Fruit fly (Drosophila melanogaster): Measurements from ENCODE around the gene Hers.
"Not testable (repeated sequence)": the region's sequence is repeated elsewhere in the genome, so short reads cannot be mapped to it uniquely, and the experiment has no call there.

The Hers gene

DNA sequence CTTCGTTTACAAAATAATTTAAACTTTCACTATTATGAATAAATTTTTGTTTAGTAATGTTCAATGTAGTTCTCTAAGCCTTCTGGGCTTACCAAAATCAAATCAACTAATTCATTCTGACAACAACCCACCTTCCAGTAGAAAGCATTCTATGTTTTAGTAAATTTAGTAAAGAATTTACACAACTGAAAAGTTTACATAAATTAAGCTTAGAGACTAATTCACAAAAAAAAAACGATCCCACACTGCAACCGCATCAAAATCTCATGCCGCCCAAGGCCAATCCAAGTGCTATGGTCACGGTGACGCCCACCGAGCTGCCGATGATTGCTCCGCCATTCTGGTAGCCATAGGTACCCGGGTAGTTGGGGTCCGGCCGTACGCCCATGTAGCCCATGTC is 78.1 kb downstream of the Hers start, which contains the start of gene CG45492:
Gene CG45492, minus strand, starts transcription at position 101 of the 400 bp plus-strand sequence.
- not testable (repeated sequence) for TF ChIP-seq fru (GFP tag; optimal IDR thresholded peaks at IDR 0.05); ey (GFP tag; optimal IDR thresholded peaks at IDR 0.05); Vsx2 (GFP tag; optimal IDR thresholded peaks at IDR 0.05; ENCODE audit: partially characterized antibody)

DNA sequence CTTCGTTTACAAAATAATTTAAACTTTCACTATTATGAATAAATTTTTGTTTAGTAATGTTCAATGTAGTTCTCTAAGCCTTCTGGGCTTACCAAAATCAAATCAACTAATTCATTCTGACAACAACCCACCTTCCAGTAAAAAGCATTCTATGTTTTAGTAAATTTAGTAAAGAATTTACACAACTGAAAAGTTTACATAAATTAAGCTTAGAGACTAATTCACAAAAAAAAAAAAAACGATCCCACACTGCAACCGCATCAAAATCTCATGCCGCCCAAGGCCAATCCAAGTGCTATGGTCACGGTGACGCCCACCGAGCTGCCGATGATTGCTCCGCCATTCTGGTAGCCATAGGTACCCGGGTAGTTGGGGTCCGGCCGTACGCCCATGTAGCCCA is 82.8 kb downstream of the Hers start, which contains the start of gene CG45493:
Gene CG45493, minus strand, starts transcription at position 101 of the 400 bp plus-strand sequence.
- TF ChIP-seq Hr83 (GFP tag; optimal IDR thresholded peaks at IDR 0.05; ENCODE audit: poor library complexity, severe bottlenecking); dl (GFP tag; optimal IDR thresholded peaks at IDR 0.05; ENCODE audit: insufficient read depth in 1 of 2, partially characterized antibody in 2 of 2); Hnf4 (GFP tag; optimal IDR thresholded peaks at IDR 0.05): not testable (repeated sequence)

dm6 chrX:19953508-19953907 is 87.6 kb downstream of the Hers start, which contains the start of gene CG45494:
TSS of gene CG45494 (minus strand) at chrX:19953608.
- TF ChIP-seq psq (GFP tag; optimal IDR thresholded peaks at IDR 0.05); Dif (GFP tag; optimal IDR thresholded peaks at IDR 0.05; ENCODE audit: partially characterized antibody); Hnf4 (GFP tag; optimal IDR thresholded peaks at IDR 0.05): not testable (repeated sequence)
